Worm (Caenorhabditis elegans) whole organism, young adult: Measurements from ENCODE around the gene spp-9.

Experiments used
- B0035.1 ChIP-seq: sonication (generic microtip); optimal IDR thresholded peaks from 2 replicates; lab custom pipeline; 2016; ENCODE audit warnings: missing genetic modification characterization, mild to moderate bottlenecking, missing compliant biosample characterization, missing genotype, missing genetic modification reagents
- C17E4.6 ChIP-seq: fragments of 200-800 bp; sonication (Bioruptor generic); IDR thresholded peaks from 2 replicates; pipeline ENCODE4 v1.3.6; 2022; ENCODE audit warnings: missing genetic modification reagents, missing genetic modification characterization, missing compliant biosample characterization
- F22D6.2 ChIP-seq: sonication (generic microtip); optimal IDR thresholded peaks from 2 replicates; lab custom pipeline; 2016; ENCODE audit warnings: mild to moderate bottlenecking, missing genetic modification characterization, missing compliant biosample characterization
- F57C9.4 ChIP-seq: sonication (generic microtip); optimal IDR thresholded peaks from 2 replicates; lab custom pipeline; 2017; ENCODE audit warnings: mild to moderate bottlenecking, missing genetic modification characterization, missing compliant biosample characterization
- aptf-2 ChIP-seq: fragments of 200-800 bp; sonication (Bioruptor generic); conservative IDR thresholded peaks from 2 replicates; pipeline ENCODE4 v1.3.6; 2022; ENCODE audit warnings: missing genetic modification reagents, missing genetic modification characterization, missing compliant biosample characterization
- attf-3 ChIP-seq: fragments of 200-800 bp; sonication (Bioruptor generic); conservative IDR thresholded peaks from 2 replicates; pipeline ENCODE4 v1.3.6; 2022; ENCODE audit warnings: missing genetic modification reagents, missing genetic modification characterization, missing compliant biosample characterization
- cebp-2 ChIP-seq: fragments of 200-800 bp; sonication (Bioruptor generic); IDR thresholded peaks from 2 replicates; pipeline ENCODE4 v1.3.6; 2022; ENCODE audit warnings: missing genetic modification characterization, missing compliant biosample characterization
- ceh-27 ChIP-seq: fragments of 200-800 bp; sonication (Bioruptor generic); optimal IDR thresholded peaks from 2 replicates; lab custom pipeline; 2018; ENCODE audit warnings: mild to moderate bottlenecking, missing genetic modification characterization, moderate library complexity, missing compliant biosample characterization
- hlh-26 ChIP-seq: fragments of 200-800 bp; sonication (Bioruptor generic); conservative IDR thresholded peaks from 2 replicates; pipeline ENCODE4 v1.3.6; 2022; ENCODE audit warnings: missing genetic modification reagents, missing genetic modification characterization, missing compliant biosample characterization
- mxl-1 ChIP-seq: sonication (generic microtip); optimal IDR thresholded peaks from 2 replicates; lab custom pipeline; 2016; ENCODE audit warnings: missing genetic modification characterization, missing compliant biosample characterization
- sea-2 ChIP-seq: fragments of 200-800 bp; sonication (Bioruptor generic); IDR thresholded peaks from 2 replicates; pipeline ENCODE4 v1.3.6; 2022; ENCODE audit warnings: missing genetic modification characterization, missing compliant biosample characterization
- tlf-1 ChIP-seq: fragments of 200-800 bp; sonication (Bioruptor generic); optimal IDR thresholded peaks from 2 replicates; lab custom pipeline; 2018; ENCODE audit warnings: mild to moderate bottlenecking, missing genetic modification characterization, missing compliant biosample characterization

- TF ChIP-seq F22D6.2 (tag; lab: Kevin White, UChicago): no peak
- no peak for TF ChIP-seq B0035.1 (tag; lab: Kevin White, UChicago)
- TF ChIP-seq C17E4.6 (GFP tag; lab: Robert Waterston, UW): no peak
- no peak for TF ChIP-seq F57C9.4 (tag; lab: Kevin White, UChicago)
- no peak for TF ChIP-seq cebp-2
- TF ChIP-seq ceh-27 (GFP tag; lab: Kevin White, UChicago): no peak
- TF ChIP-seq hlh-26: no peak
- no peak for TF ChIP-seq tlf-1
- TF ChIP-seq attf-3 (GFP tag; lab: Robert Waterston, UW): no peak
- no peak for TF ChIP-seq mxl-1 (tag; lab: Kevin White, UChicago)
- TF ChIP-seq aptf-2: no peak
- no peak for TF ChIP-seq sea-2
These were observed 13.4 kb upstream of the spp-9 start for ce11 chrX:11474149-11474585.
